Worm (Caenorhabditis elegans) whole organism, L4 larva: ENCODE measurements around the gene fbxb-50.

Experiments used
- D1046.2 ChIP-seq: fragments of 200-800 bp; sonication (Bioruptor generic); IDR thresholded peaks from 2 replicates; pipeline ENCODE4 v1.3.6; 2022; ENCODE audit warnings: missing genetic modification characterization, missing compliant biosample characterization
- F10B5.3 ChIP-seq: sonication (generic microtip); optimal IDR thresholded peaks from 2 replicates; lab custom pipeline; 2016; ENCODE audit warnings: mild to moderate bottlenecking, missing genetic modification characterization, missing compliant biosample characterization
- F44E2.7 ChIP-seq: fragments of 200-800 bp; sonication (Bioruptor generic); IDR thresholded peaks from 2 replicates; pipeline ENCODE4 v2.1.2; 2022; ENCODE audit warnings: missing genetic modification characterization, missing compliant biosample characterization
- aha-1 ChIP-seq: fragments of 150-350 bp; peaks from one replicate; lab custom pipeline; 2014; ENCODE audit warnings: missing biosample characterization, missing genetic modification characterization
- ama-1 ChIP-seq: fragments of 150-350 bp; optimal IDR thresholded peaks from 2 replicates; lab custom pipeline; 2014; ENCODE audit warnings: inconsistent platforms, mixed read lengths
- attf-4 ChIP-seq: sonication (generic microtip); optimal IDR thresholded peaks from 3 replicates; lab custom pipeline; 2017; ENCODE audit warnings: missing biosample characterization, missing genetic modification characterization
- ceh-20 ChIP-seq: fragments of 200-800 bp; sonication (Bioruptor generic); IDR thresholded peaks from 2 replicates; pipeline ENCODE4 v1.3.6; 2022; ENCODE audit warnings: missing genetic modification reagents, missing genetic modification characterization, missing compliant biosample characterization
- ceh-28 ChIP-seq: fragments of 150-350 bp; optimal IDR thresholded peaks from 2 replicates; lab custom pipeline; 2014; ENCODE audit warnings: missing biosample characterization, missing genetic modification reagents, missing genetic modification characterization
- ceh-62 ChIP-seq: sonication (generic microtip); optimal IDR thresholded peaks from 2 replicates; lab custom pipeline; 2017; ENCODE audit warnings: missing biosample characterization, missing genetic modification characterization
- ces-1 ChIP-seq: fragments of 150-350 bp; sonication (generic microtip); optimal IDR thresholded peaks from 4 replicates; lab custom pipeline; 2014; ENCODE audit warnings: missing biosample characterization, missing genetic modification reagents, missing genetic modification characterization
- daf-12 ChIP-seq: fragments of 150-350 bp; optimal IDR thresholded peaks from 2 replicates; lab custom pipeline; 2014; ENCODE audit warnings: missing biosample characterization, missing genetic modification reagents, missing genetic modification characterization
- daf-8 ChIP-seq: fragments of 200-800 bp; sonication (Bioruptor generic); IDR thresholded peaks from 2 replicates; pipeline ENCODE4 v1.3.6; 2022; ENCODE audit warnings: missing genetic modification characterization, missing compliant biosample characterization
- dmd-6 ChIP-seq: fragments of 200-800 bp; sonication (Bioruptor generic); IDR thresholded peaks from 2 replicates; pipeline ENCODE4 v1.3.6; 2022; ENCODE audit warnings: missing genetic modification reagents, missing genetic modification characterization, missing compliant biosample characterization
- dpl-1 ChIP-seq: fragments of 150-350 bp; optimal IDR thresholded peaks from 2 replicates; lab custom pipeline; 2014; ENCODE audit warnings: missing biosample characterization, missing genetic modification reagents, missing genetic modification characterization
- dve-1 ChIP-seq: sonication (generic microtip); optimal IDR thresholded peaks from 2 replicates; lab custom pipeline; 2017; ENCODE audit warnings: antibody characterized with exemption, mild to moderate bottlenecking, missing genetic modification characterization, missing compliant biosample characterization; ENCODE audit not compliant: insufficient read depth
- fkh-10 ChIP-seq: fragments of 150-350 bp; optimal IDR thresholded peaks from 2 replicates; lab custom pipeline; 2014; ENCODE audit warnings: missing biosample characterization, missing genetic modification reagents, missing genetic modification characterization
- fos-1 ChIP-seq: fragments of 150-350 bp; optimal IDR thresholded peaks from 2 replicates; lab custom pipeline; 2014; ENCODE audit warnings: missing biosample characterization, missing genetic modification characterization
- gei-8 ChIP-seq: fragments of 200-800 bp; sonication (Bioruptor generic); optimal IDR thresholded peaks from 2 replicates; lab custom pipeline; 2018; ENCODE audit warnings: mild to moderate bottlenecking, missing genetic modification characterization, missing compliant biosample characterization
- hlh-11 ChIP-seq: fragments of 200-800 bp; sonication (Bioruptor generic); optimal IDR thresholded peaks from 2 replicates; lab custom pipeline; 2018; ENCODE audit warnings: mild to moderate bottlenecking, missing genetic modification characterization, missing compliant biosample characterization
- lim-7 ChIP-seq: fragments of 200-800 bp; sonication (Bioruptor generic); IDR thresholded peaks from 2 replicates; pipeline ENCODE4 v1.3.6; 2022; ENCODE audit warnings: missing genetic modification characterization, missing compliant biosample characterization
- lin-1 ChIP-seq: fragments of 200-800 bp; sonication (Bioruptor generic); IDR thresholded peaks from 2 replicates; pipeline ENCODE4 v1.3.6; 2022; ENCODE audit warnings: missing genetic modification reagents, missing genetic modification characterization, missing compliant biosample characterization
- lin-39 ChIP-seq: fragments of 150-350 bp; optimal IDR thresholded peaks from 2 replicates; lab custom pipeline; 2014; ENCODE audit warnings: missing biosample characterization, missing genetic modification reagents, missing genetic modification characterization
- mdl-1 ChIP-seq, 2 experiments: fragments of 150-350 bp in 1 of 2; sonication (generic microtip) in 1 of 2; optimal IDR thresholded peaks; 2 replicates each; lab custom pipeline; 2014 to 2017; ENCODE audit warnings: missing biosample characterization in 2 of 2, missing genetic modification characterization in 2 of 2
- mdt-29 ChIP-seq: fragments of 200-800 bp; sonication (Bioruptor generic); IDR thresholded peaks from 2 replicates; pipeline ENCODE4 v1.3.6; 2022; ENCODE audit warnings: missing genetic modification reagents, missing genetic modification characterization, missing compliant biosample characterization
- mxl-2 ChIP-seq: fragments of 200-800 bp; sonication (Bioruptor generic); conservative IDR thresholded peaks from 2 replicates; pipeline ENCODE4 v1.3.6; 2022; ENCODE audit warnings: missing genetic modification reagents, missing genetic modification characterization, missing compliant biosample characterization
- mxl-3 ChIP-seq: fragments of 200-800 bp; sonication (Bioruptor generic); optimal IDR thresholded peaks from 2 replicates; lab custom pipeline; 2018; ENCODE audit warnings: mild to moderate bottlenecking, missing genetic modification characterization, missing compliant biosample characterization
- nhr-11 ChIP-seq: fragments of 150-350 bp; optimal IDR thresholded peaks from 2 replicates; lab custom pipeline; 2014; ENCODE audit warnings: missing biosample characterization, missing genetic modification characterization
- nhr-25 ChIP-seq: sonication (generic microtip); optimal IDR thresholded peaks from 2 replicates; lab custom pipeline; 2017; ENCODE audit warnings: missing genetic modification characterization, mild to moderate bottlenecking, missing compliant biosample characterization, antibody characterized with exemption, moderate library complexity, borderline replicate concordance; ENCODE audit not compliant: insufficient read depth
- nhr-41 ChIP-seq: fragments of 200-800 bp; sonication (Bioruptor generic); IDR thresholded peaks from 2 replicates; pipeline ENCODE4 v1.3.6; 2022; ENCODE audit warnings: missing genetic modification reagents, missing genetic modification characterization, missing compliant biosample characterization
- nhr-48 ChIP-seq: sonication (generic microtip); optimal IDR thresholded peaks from 2 replicates; lab custom pipeline; 2016; ENCODE audit warnings: mild to moderate bottlenecking, missing genetic modification characterization, missing compliant biosample characterization
- php-3 ChIP-seq: fragments of 200-800 bp; sonication (Bioruptor generic); IDR thresholded peaks from 2 replicates; pipeline ENCODE4 v1.3.6; 2022; ENCODE audit warnings: missing genetic modification reagents, missing genetic modification characterization, missing compliant biosample characterization
- rbr-2 ChIP-seq: sonication (generic microtip); optimal IDR thresholded peaks from 2 replicates; lab custom pipeline; 2016; ENCODE audit warnings: missing genotype, missing genetic modification characterization, missing compliant biosample characterization
- sdz-12 ChIP-seq: fragments of 200-800 bp; sonication (Bioruptor generic); optimal IDR thresholded peaks from 2 replicates; lab custom pipeline; 2018; ENCODE audit warnings: mild to moderate bottlenecking, missing genetic modification characterization, missing compliant biosample characterization
- set-16 ChIP-seq: fragments of 200-800 bp; sonication (Bioruptor generic); IDR thresholded peaks from 2 replicates; pipeline ENCODE4 v1.3.6; 2022; ENCODE audit warnings: missing genetic modification reagents, missing genetic modification characterization, missing compliant biosample characterization
- snpc-1.2 ChIP-seq: fragments of 200-800 bp; sonication (Bioruptor generic); IDR thresholded peaks from 2 replicates; pipeline ENCODE4 v1.3.6; 2022; ENCODE audit warnings: missing genetic modification reagents, missing genetic modification characterization, missing compliant biosample characterization
- snpc-4 ChIP-seq: fragments of 150-350 bp; optimal IDR thresholded peaks from 2 replicates; lab custom pipeline; 2014; ENCODE audit warnings: missing biosample characterization, missing genetic modification characterization
- tra-1 ChIP-seq: fragments of 200-800 bp; sonication (Bioruptor generic); IDR thresholded peaks from 2 replicates; pipeline ENCODE4 v1.3.6; 2022; ENCODE audit warnings: missing genetic modification reagents, missing genetic modification characterization, missing compliant biosample characterization
- unc-39 ChIP-seq: sonication (generic microtip); optimal IDR thresholded peaks from 2 replicates; lab custom pipeline; 2017; ENCODE audit warnings: missing biosample characterization, missing genetic modification characterization
- unc-62 ChIP-seq, 3 experiments: fragments of 150-350 bp in 1 of 3; sonication (generic microtip); optimal IDR thresholded peaks in 2 of 3; peaks in 1 of 3; 1 replicate in 1 of 3; 2 replicates in 2 of 3; lab custom pipeline; 2014 to 2017; ENCODE audit warnings: missing biosample characterization in 3 of 3, missing genetic modification characterization in 3 of 3, missing genetic modification reagents in 3 of 3, missing genotype in 1 of 3
- vab-7 ChIP-seq: fragments of 200-800 bp; sonication (Bioruptor generic); IDR thresholded peaks from 2 replicates; pipeline ENCODE4 v1.3.6; 2022; ENCODE audit warnings: missing genetic modification reagents, missing genetic modification characterization, missing compliant biosample characterization
- ztf-11 ChIP-seq: fragments of 150-350 bp; optimal IDR thresholded peaks from 2 replicates; lab custom pipeline; 2014; ENCODE audit warnings: missing biosample characterization, missing genetic modification characterization

Gene fbxb-50

ce11 chrII:1560839-1561238 lies 4.6 kb downstream of the fbxb-50 start:
- TF ChIP-seq snpc-1.2 (GFP tag; lab: Robert Waterston, UW) (no peak), lin-1 (GFP tag; lab: Robert Waterston, UW) (no peak), unc-62 (GFP tag; optimal IDR thresholded peaks at IDR 0.05 in 1 of 2; lab: Kevin White, UChicago) (peak in 1 of 2 experiments; percentile 41), unc-62 (tag; optimal IDR thresholded peaks at IDR 0.05; lab: Kevin White, UChicago) (no peak)

- no peak for TF ChIP-seq lim-7 (GFP tag; lab: Robert Waterston, UW)
- TF ChIP-seq tra-1 (GFP tag; lab: Robert Waterston, UW) = no peak
- no peak for TF ChIP-seq ztf-11
- no peak for TF ChIP-seq nhr-41 (GFP tag; lab: Robert Waterston, UW)
- no peak for TF ChIP-seq snpc-1.2 (GFP tag; lab: Robert Waterston, UW)
- no peak for TF ChIP-seq sdz-12 (GFP tag; lab: Kevin White, UChicago)
- no peak for TF ChIP-seq set-16 (GFP tag; lab: Robert Waterston, UW)
- TF ChIP-seq ces-1 = no peak
- no peak for TF ChIP-seq mdt-29
- TF ChIP-seq mdl-1 (tag; optimal IDR thresholded peaks at IDR 0.05; lab: Kevin White, UChicago) = no peak
- TF ChIP-seq unc-62 (GFP tag; optimal IDR thresholded peaks at IDR 0.05 in 1 of 2; lab: Kevin White, UChicago) = no peak
- TF ChIP-seq unc-62 (tag; optimal IDR thresholded peaks at IDR 0.05; lab: Kevin White, UChicago) = no peak
- TF ChIP-seq daf-12 (tag; lab: Kevin White, UChicago) = no peak
- TF ChIP-seq mxl-3 (GFP tag; lab: Kevin White, UChicago) = no peak
- TF ChIP-seq gei-8 (GFP tag; lab: Kevin White, UChicago) = no peak
- no peak for TF ChIP-seq nhr-48 (tag; lab: Kevin White, UChicago)
- no peak for TF ChIP-seq attf-4 (tag; lab: Kevin White, UChicago)
- TF ChIP-seq dve-1 (tag; lab: Kevin White, UChicago) = no peak
- no peak for TF ChIP-seq rbr-2 (tag; lab: Kevin White, UChicago)
- TF ChIP-seq daf-8 = no peak
Observed at ce11 chrII:1561863-1562262, 5.6 kb downstream of the fbxb-50 start, which contains the start of gene K05F6.14. K05F6.14 (plus strand) TSS chrII:1562163.

ce11 chrII:1567646-1568045 lies 11.4 kb downstream of the fbxb-50 start, which contains the start of gene K05F6.8:
K05F6.8 (minus strand) TSS chrII:1567746.
- TF ChIP-seq ceh-62 (tag; lab: Kevin White, UChicago) = no peak

ce11 chrII:1568214-1568613 lies 12.0 kb downstream of the fbxb-50 start, which contains the start of gene fbxb-49:
fbxb-49 (plus strand) TSS chrII:1568514.
- TF ChIP-seq ama-1 (lab: Kevin White, UChicago) = no peak
- peak; percentile 71 for TF ChIP-seq aha-1 (tag; lab: Kevin White, UChicago)

- no peak for TF ChIP-seq ceh-28 (tag; lab: Kevin White, UChicago)
- no peak for TF ChIP-seq fkh-10 (GFP tag; lab: Kevin White, UChicago)
- TF ChIP-seq F44E2.7 (GFP tag; lab: Robert Waterston, UW) = no peak
- no peak for TF ChIP-seq vab-7 (GFP tag; lab: Robert Waterston, UW)
- no peak for TF ChIP-seq nhr-11
- TF ChIP-seq hlh-11 (tag; lab: Kevin White, UChicago) = no peak
- no peak for TF ChIP-seq mxl-2 (GFP tag; lab: Robert Waterston, UW)
- no peak for TF ChIP-seq snpc-4 (tag; lab: Kevin White, UChicago)
- TF ChIP-seq D1046.2 = no peak
- no peak for TF ChIP-seq unc-39 (tag; lab: Kevin White, UChicago)
- no peak for TF ChIP-seq ceh-20
- no peak for TF ChIP-seq dpl-1 (GFP tag; lab: Kevin White, UChicago)
- TF ChIP-seq php-3 (GFP tag; lab: Robert Waterston, UW) = no peak
- TF ChIP-seq nhr-25 (tag; lab: Kevin White, UChicago) = no peak
- TF ChIP-seq dmd-6 (GFP tag; lab: Robert Waterston, UW) = no peak
- TF ChIP-seq lin-39 (tag; lab: Kevin White, UChicago) = no peak
- no peak for TF ChIP-seq aha-1 (tag; lab: Kevin White, UChicago)
- no peak for TF ChIP-seq F10B5.3
- no peak for TF ChIP-seq fos-1
- no peak for TF ChIP-seq unc-62 (GFP tag; optimal IDR thresholded peaks at IDR 0.05 in 1 of 2; lab: Kevin White, UChicago)
- no peak for TF ChIP-seq unc-62 (tag; optimal IDR thresholded peaks at IDR 0.05; lab: Kevin White, UChicago)
Observed at ce11 chrII:1571032-1571431, 14.8 kb downstream of the fbxb-50 start, which contains the start of gene fbxb-46. fbxb-46 (minus strand) TSS chrII:1571132.
